Worm (Caenorhabditis elegans) whole organism, dauer: Measurements from ENCODE around the gene C02E7.6.
"Not testable (repeated sequence)": the region's sequence is repeated elsewhere in the genome, so short reads cannot be mapped to it uniquely, and the experiment has no call there.

ENCODE experiments used
- unc-62 ChIP-seq: sonication (generic microtip); optimal IDR thresholded peaks from 2 replicates; lab custom pipeline; 2017; ENCODE audit warnings: missing biosample characterization, missing genetic modification reagents, missing genetic modification characterization

C02E7.6 gene

ce11 chrV:4918664-4919257 lies at the start of gene C02E7.6:
TSS of gene C02E7.6 (plus strand) at chrV:4919207.
- no peak for TF ChIP-seq unc-62

DNA sequence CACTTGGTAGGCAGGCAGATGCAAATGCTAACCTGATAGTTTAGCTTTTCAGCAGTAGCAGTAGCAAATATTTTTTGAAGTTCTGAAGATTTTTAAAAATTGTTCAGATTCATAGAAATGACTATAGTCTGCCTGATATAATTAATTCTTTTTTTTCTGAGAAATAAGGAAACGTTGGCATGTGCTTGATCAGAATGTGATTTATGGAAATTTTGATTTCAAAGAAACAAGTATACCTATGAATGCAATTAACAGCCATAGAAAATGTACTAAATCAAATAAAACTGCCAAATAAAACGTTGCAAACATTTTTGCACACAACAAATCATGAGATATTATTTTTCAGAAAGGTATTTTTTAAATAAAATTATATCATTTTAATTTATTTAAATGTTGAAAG lies 48.4 kb upstream of the C02E7.6 start:
- no peak for TF ChIP-seq unc-62

ce11 chrV:4871992-4872391 lies 47.0 kb upstream of the C02E7.6 start, which contains the start of gene srd-33:
TSS of gene srd-33 (plus strand) at chrV:4872292.
- TF ChIP-seq unc-62: no peak

DNA sequence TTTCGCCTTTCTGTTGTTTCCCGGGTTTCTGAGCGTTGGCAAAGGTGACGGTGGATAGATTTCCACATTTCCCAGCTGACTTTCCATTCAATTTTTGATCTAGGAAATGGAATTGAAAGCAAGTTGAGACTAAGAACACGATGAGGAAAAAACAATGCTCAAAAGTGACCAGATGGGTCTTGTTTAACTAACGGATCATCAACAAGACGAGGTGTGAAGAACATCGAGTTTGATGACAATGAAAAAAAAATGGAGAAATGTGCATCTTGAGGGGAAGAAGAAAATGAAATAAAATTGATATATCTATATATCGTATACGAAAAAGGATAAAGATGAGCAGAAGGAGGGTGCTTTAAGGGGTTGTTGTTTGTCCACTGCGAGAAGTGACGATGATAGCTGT lies 41.4 kb upstream of the C02E7.6 start, which contains the start of gene T19H12.6:
Gene T19H12.6 (minus strand): TSS at position 101 of the 400 bp plus-strand sequence.
- TF ChIP-seq unc-62: no peak

DNA sequence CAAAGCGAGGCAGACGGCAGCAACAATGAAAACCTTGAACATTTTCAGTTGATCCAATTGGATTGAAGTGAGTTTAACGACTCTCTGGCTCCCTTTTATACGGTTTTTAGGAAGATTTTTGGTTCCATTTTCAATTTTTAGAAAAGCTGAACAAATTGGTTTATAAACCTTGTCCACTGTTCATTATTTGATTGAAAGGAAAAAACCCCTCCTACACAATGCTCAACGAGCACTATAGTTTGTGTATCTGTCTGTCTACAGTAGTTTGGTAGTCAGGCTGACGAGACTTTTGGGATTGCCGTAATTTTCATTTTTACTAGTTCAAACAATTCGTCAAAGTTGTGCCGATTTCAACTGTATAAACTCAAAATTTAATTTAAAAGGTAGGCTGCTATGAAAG lies 39.8 kb upstream of the C02E7.6 start, which contains the start of gene T19H12.15:
Gene T19H12.15 (minus strand): TSS at position 101 of the 400 bp plus-strand sequence.
- TF ChIP-seq unc-62: no peak

- no peak for TF ChIP-seq unc-62
These were observed 37.6 kb upstream of the C02E7.6 start, which contains the start of gene str-32 for ce11 chrV:4881377-4881776. TSS of gene str-32 (minus strand) at chrV:4881477.

DNA sequence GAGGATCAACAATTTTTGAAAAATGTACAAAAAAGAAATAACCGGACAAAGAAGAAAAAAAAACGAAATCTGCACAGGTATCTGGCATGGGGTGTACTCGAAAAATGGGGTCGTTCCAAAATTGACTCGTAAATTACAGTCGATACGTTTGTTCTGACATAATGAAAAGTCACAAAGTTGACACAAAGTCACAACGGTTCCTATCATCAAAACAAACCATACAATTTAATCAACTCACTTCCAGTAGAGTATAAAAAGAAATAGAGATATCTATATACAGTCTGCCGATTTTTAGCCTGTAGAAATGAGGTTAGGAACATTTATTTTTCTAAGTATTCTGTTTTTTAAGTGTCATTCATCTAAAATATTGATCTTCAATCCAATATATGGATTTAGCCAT lies 34.5 kb upstream of the C02E7.6 start, which contains the start of gene T19H12.12:
Gene T19H12.12 (plus strand): TSS at position 301 of the 400 bp plus-strand sequence.
- TF ChIP-seq unc-62: no peak

- no peak for TF ChIP-seq unc-62
These were observed 33.6 kb upstream of the C02E7.6 start, which contains the start of gene T19H12.3 for ce11 chrV:4885372-4885771. TSS of gene T19H12.3 (plus strand) at chrV:4885672.

- no peak for TF ChIP-seq unc-62
These were observed 29.5 kb upstream of the C02E7.6 start, which contains the start of gene ugt-12 for ce11 chrV:4889477-4889876. TSS of gene ugt-12 (minus strand) at chrV:4889629.

ce11 chrV:4889976-4890479 lies 29.0 kb upstream of the C02E7.6 start, which contains the start of gene T19H12.2:
TSS of gene T19H12.2 (plus strand) at chrV:4890429.
- TF ChIP-seq unc-62: no peak

DNA sequence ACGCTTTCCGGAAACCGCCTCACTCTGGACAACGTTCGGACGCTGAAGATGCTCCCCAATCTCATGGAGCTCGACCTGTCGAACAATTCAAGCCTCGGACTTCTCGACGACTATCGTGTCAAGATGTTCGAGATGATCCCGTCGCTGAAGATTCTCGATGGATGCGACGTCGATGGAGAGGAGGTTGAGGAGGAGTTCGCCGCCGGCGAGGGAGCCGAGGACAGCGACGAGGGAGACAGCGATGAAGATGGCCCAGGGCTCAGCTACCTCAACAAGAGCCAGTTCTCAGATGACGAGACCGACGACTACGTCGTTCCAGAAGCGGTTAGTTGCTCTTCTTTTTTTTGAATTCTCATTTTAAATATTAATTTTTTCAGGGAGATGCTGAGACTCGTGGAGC lies 28.2 kb upstream of the C02E7.6 start:
- TF ChIP-seq unc-62: no peak

DNA sequence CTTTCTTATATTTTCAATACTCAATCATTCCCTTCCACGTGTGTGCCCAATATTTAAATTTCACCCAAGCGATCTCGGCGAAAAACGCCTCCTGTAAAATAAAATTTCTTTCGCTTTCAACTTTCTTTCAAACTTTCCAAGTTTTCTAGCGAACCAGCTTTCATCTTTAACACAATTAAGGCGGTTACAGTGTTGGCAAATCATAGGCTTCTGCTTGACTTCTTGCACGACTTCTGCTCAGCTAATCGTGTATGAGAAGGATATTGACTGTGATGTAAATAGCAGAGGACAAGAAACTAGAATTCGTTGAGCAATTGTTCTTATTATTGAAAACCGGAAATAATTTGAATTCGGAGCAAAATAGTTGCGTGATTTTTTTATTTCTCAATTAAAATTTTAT lies 27.7 kb upstream of the C02E7.6 start:
- TF ChIP-seq unc-62: no peak

ce11 chrV:4894971-4895370 lies 24.0 kb upstream of the C02E7.6 start, which contains the start of gene ugt-11:
TSS of gene ugt-11 (minus strand) at chrV:4895071.
- TF ChIP-seq unc-62: no peak

DNA sequence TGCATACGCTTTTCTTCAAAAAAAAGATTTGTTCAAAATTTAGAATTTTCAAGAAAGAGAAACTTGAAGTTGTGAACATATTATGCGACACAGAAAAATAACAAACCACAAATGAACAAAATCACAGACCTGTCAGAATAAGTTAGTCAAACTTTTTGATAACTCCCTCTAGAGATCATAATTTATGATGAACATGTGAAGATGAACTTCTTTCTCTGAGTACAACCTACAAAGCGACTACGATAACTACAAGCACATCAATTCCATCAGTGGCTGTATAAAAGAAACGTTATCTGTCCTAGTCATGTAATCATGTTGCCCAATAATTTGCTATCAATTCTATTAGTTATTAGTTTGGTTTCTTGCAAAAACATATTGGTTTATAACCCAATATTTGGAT lies 23.3 kb upstream of the C02E7.6 start, which contains the start of gene ugt-9:
Gene ugt-9 (plus strand): TSS at position 305 of the 400 bp plus-strand sequence.
- TF ChIP-seq unc-62: no peak

- TF ChIP-seq unc-62: not testable (repeated sequence)
These were observed 19.0 kb upstream of the C02E7.6 start, which contains the start of gene ugt-10 for ce11 chrV:4900020-4900419. TSS of gene ugt-10 (minus strand) at chrV:4900120.

DNA sequence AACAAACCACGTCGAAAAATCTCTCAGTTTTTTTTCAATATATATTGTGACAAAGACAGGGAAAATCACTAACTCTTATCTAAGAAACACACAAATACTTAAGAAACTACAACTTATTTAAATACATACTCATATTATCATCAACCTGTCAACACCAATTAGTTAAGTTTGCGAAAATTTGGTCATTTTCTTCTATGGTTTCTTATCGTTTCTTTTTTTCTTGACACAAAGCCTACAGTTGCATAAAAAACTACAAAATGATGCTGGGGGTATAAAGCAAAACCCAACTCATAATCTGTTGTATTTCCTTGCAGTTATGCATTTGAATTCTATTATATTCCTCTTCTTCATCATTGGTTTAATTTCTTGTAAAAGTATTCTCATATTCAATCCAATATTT lies 17.9 kb upstream of the C02E7.6 start, which contains the start of gene ugt-67:
Gene ugt-67 (plus strand): TSS at position 301 of the 400 bp plus-strand sequence.
- TF ChIP-seq unc-62: no peak

ce11 chrV:4903696-4904095 lies 15.3 kb upstream of the C02E7.6 start, which contains the start of gene ugt-8:
TSS of gene ugt-8 (plus strand) at chrV:4903930.
- TF ChIP-seq unc-62: no peak

DNA sequence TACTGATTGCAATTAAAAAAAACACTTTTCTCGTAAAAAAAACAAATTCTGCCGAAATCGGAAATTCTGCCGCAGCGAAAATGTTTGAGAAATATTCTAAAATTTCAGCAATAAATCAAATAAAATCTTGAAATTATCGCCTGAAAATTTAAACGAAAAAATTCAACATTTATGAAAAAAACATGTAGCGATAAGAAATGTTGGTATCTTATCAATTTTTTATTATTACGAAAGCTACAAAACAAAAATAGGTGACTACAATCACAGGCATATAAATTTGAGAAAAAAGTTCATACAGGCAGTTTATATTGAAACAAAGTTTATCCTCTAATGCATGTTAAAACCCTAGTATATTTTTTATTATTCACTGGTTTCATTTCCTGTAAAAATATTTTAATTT lies 13.1 kb upstream of the C02E7.6 start, which contains the start of gene ugt-14:
Gene ugt-14 (plus strand): TSS at position 301 of the 400 bp plus-strand sequence.
- TF ChIP-seq unc-62: no peak
